Worm (Caenorhabditis elegans): ENCODE results near the gene F08C6.18.

Gene F08C6.18

ce11 chrX:7569685-7570518 is 3.5 kb downstream of the F08C6.18 start, which contains the start of gene apy-1 (continued):
- TF ChIP-seq F49E8.2 (tag; optimal IDR thresholded peaks at IDR 0.05; ENCODE audit: insufficient read depth) (no peak), snpc-3.4 (tag; optimal IDR thresholded peaks at IDR 0.05) (no peak), unc-130 (GFP tag; optimal IDR thresholded peaks at IDR 0.05) (peak; percentile 14)

ce11 chrX:7568684-7569289 is 4.6 kb downstream of the F08C6.18 start:
- TF ChIP-seq attf-3 (GFP tag; conservative IDR thresholded peaks at IDR 0.05) = no peak
- 0 out of 2 replicates have a peak, but pooled peaks have one; percentile 47 for TF ChIP-seq Y53G8AR.9 (GFP tag; conservative IDR thresholded peaks at IDR 0.05)

- TF ChIP-seq snpc-1.3 (tag; optimal IDR thresholded peaks at IDR 0.05; ENCODE audit: insufficient read depth) (no peak), attf-3 (GFP tag; conservative IDR thresholded peaks at IDR 0.05) (peak; percentile 86)
Observed at ce11 chrX:7565005-7565404, 8.4 kb downstream of the F08C6.18 start, which contains the start of gene vps-52. TSS of gene vps-52 (plus strand) at chrX:7565323.

- TF ChIP-seq tlf-1 (GFP tag; optimal IDR thresholded peaks at IDR 0.05) (no peak), ceh-91 (GFP tag; IDR thresholded peaks at IDR 0.05) (no peak), chd-7 (tag; optimal IDR thresholded peaks at IDR 0.05) (no peak), ZK185.1 (tag; optimal IDR thresholded peaks at IDR 0.05; ENCODE audit: poor library complexity, severe bottlenecking) (no peak), F10E7.11 (tag; optimal IDR thresholded peaks at IDR 0.05) (no peak), attf-6 (GFP tag; IDR thresholded peaks at IDR 0.05) (no peak), repo-1 (tag; optimal IDR thresholded peaks at IDR 0.05) (no peak), die-1 (tag; optimal IDR thresholded peaks at IDR 0.05) (no peak), hlh-12 (tag; optimal IDR thresholded peaks at IDR 0.05) (no peak), pbrm-1 (GFP tag; IDR thresholded peaks at IDR 0.05) (no peak), sea-2 (GFP tag; IDR thresholded peaks at IDR 0.05) (no peak), hsf-1 (GFP tag; IDR thresholded peaks at IDR 0.05) (no peak), ztf-25 (GFP tag; IDR thresholded peaks at IDR 0.05) (no peak)
Observed at ce11 chrX:7563425-7563824, 10.0 kb downstream of the F08C6.18 start.

- TF ChIP-seq Y79H2A.3 (GFP tag; conservative IDR thresholded peaks at IDR 0.05) (no peak), cebp-2 (GFP tag; IDR thresholded peaks at IDR 0.05) (0 out of 2 replicates have a peak, but pooled peaks have one; percentile 58)
Observed at ce11 chrX:7562625-7563024, 10.8 kb downstream of the F08C6.18 start, which contains the start of gene sto-1. TSS of gene sto-1 (plus strand) at chrX:7562824.

ce11 chrX:7561972-7562371 is 11.5 kb downstream of the F08C6.18 start:
- TF ChIP-seq T07F8.4 (tag; optimal IDR thresholded peaks at IDR 0.05) (no peak), nfya-1 (tag; optimal IDR thresholded peaks at IDR 0.05; ENCODE audit: borderline replicate concordance, insufficient read depth) (no peak), rec-8 (tag; optimal IDR thresholded peaks at IDR 0.05) (no peak), bed-1 (GFP tag; IDR thresholded peaks at IDR 0.05) (no peak), ztf-28 (GFP tag; IDR thresholded peaks at IDR 0.05) (no peak), gei-17 (GFP tag; optimal IDR thresholded peaks at IDR 0.05) (no peak), B0336.3 (GFP tag; IDR thresholded peaks at IDR 0.05) (no peak), cebp-1 (GFP tag; IDR thresholded peaks at IDR 0.05) (peak; percentile 53; the same call in 1 of the 2 replicates), cebp-1 (tag; optimal IDR thresholded peaks at IDR 0.05) (peak; percentile 79), snpc-1.1 (tag; optimal IDR thresholded peaks at IDR 0.05; ENCODE audit: insufficient read depth) (no peak), T26A5.8 (tag; optimal IDR thresholded peaks at IDR 0.05) (no peak), ztf-18 (tag; optimal IDR thresholded peaks at IDR 0.05) (no peak), lir-1 (GFP tag; conservative IDR thresholded peaks at IDR 0.05) (no peak), unc-62 (GFP tag; optimal IDR thresholded peaks at IDR 0.05) (peak; percentile 79), hmg-20 (GFP tag; IDR thresholded peaks at IDR 0.05) (no peak), attf-6 (GFP tag; IDR thresholded peaks at IDR 0.05) (no peak)
